Fruit fly (Drosophila melanogaster) whole organism, embryonic: ENCODE measurements around the gene CG42538.

ENCODE experiments used
- CG11398 ChIP-seq: fragments of 200-800 bp; sonication (Bioruptor generic); optimal IDR thresholded peaks from 2 replicates; lab custom pipeline; 2016; ENCODE audit warnings: missing biosample characterization, missing genetic modification characterization
- CG12104 ChIP-seq: fragments of 200-800 bp; sonication (Bioruptor generic); optimal IDR thresholded peaks from 3 replicates; lab custom pipeline; 2016; ENCODE audit warnings: missing biosample characterization, missing genetic modification characterization
- CG12744 ChIP-seq: fragments of 200-800 bp; sonication (Bioruptor generic); optimal IDR thresholded peaks from 2 replicates; lab custom pipeline; 2016; ENCODE audit warnings: missing biosample characterization, missing genetic modification characterization
- CG12769 ChIP-seq: fragments of 200-800 bp; sonication (Bioruptor generic); optimal IDR thresholded peaks from 2 replicates; lab custom pipeline; 2019; ENCODE audit warnings: missing biosample characterization, mild to moderate bottlenecking, missing genetic modification characterization, moderate library complexity
- CG13287 ChIP-seq: fragments of 200-800 bp; sonication (Bioruptor generic); IDR thresholded peaks from 2 replicates; pipeline ENCODE4 v1.3.6; 2022; ENCODE audit warnings: missing biosample characterization, missing genetic modification characterization; ENCODE audit not compliant: partially characterized antibody
- CG14014 ChIP-seq: fragments of 200-800 bp; sonication (Bioruptor generic); IDR thresholded peaks from 2 replicates; pipeline ENCODE4 v1.3.6; 2022; ENCODE audit warnings: missing biosample characterization, missing genetic modification characterization
- CG14050 ChIP-seq: fragments of 200-800 bp; sonication (Bioruptor generic); IDR thresholded peaks from 3 replicates; pipeline ENCODE4 v1.3.6; 2022; ENCODE audit warnings: missing biosample characterization, missing genetic modification characterization
- CG14710 ChIP-seq: fragments of 200-800 bp; sonication (Bioruptor generic); optimal IDR thresholded peaks from 3 replicates; lab custom pipeline; 2019; ENCODE audit warnings: missing biosample characterization, mild to moderate bottlenecking, missing genetic modification characterization, moderate library complexity
- CG15011 ChIP-seq: fragments of 200-800 bp; sonication (Bioruptor generic); optimal IDR thresholded peaks from 3 replicates; lab custom pipeline; 2018; ENCODE audit warnings: missing biosample characterization, mild to moderate bottlenecking, missing genetic modification characterization
- CG15269 ChIP-seq: fragments of 200-800 bp; sonication (Bioruptor generic); optimal IDR thresholded peaks from 2 replicates; lab custom pipeline; 2018; ENCODE audit warnings: missing biosample characterization, mild to moderate bottlenecking, missing genetic modification characterization, moderate library complexity
- CG2120 ChIP-seq: fragments of 200-800 bp; sonication (Bioruptor generic); optimal IDR thresholded peaks from 3 replicates; lab custom pipeline; 2016; ENCODE audit warnings: missing biosample characterization, missing genetic modification characterization
- CG2712 ChIP-seq: fragments of 200-800 bp; optimal IDR thresholded peaks from 3 replicates; lab custom pipeline; 2019; ENCODE audit warnings: missing biosample characterization, mild to moderate bottlenecking, missing genetic modification characterization, moderate library complexity
- CG2875 ChIP-seq: fragments of 200-800 bp; sonication (Bioruptor generic); optimal IDR thresholded peaks from 2 replicates; lab custom pipeline; 2017; ENCODE audit warnings: missing biosample characterization, mild to moderate bottlenecking, missing genetic modification characterization, missing genetic modification reagents
- CG30403 ChIP-seq: fragments of 200-800 bp; sonication (Bioruptor generic); optimal IDR thresholded peaks from 3 replicates; lab custom pipeline; 2016; ENCODE audit warnings: missing biosample characterization, missing genetic modification characterization
- CG3838 ChIP-seq: fragments of 200-800 bp; sonication (Bioruptor generic); optimal IDR thresholded peaks from 3 replicates; lab custom pipeline; 2016; ENCODE audit warnings: missing biosample characterization, missing genetic modification characterization
- CG4617 ChIP-seq: fragments of 200-800 bp; sonication (Bioruptor generic); optimal IDR thresholded peaks from 3 replicates; lab custom pipeline; 2016; ENCODE audit warnings: missing biosample characterization, missing genetic modification characterization, borderline replicate concordance
- CG6175 ChIP-seq: fragments of 200-800 bp; sonication (Bioruptor generic); IDR thresholded peaks from 3 replicates; pipeline ENCODE4 v1.3.6; 2022; ENCODE audit warnings: missing biosample characterization, missing genetic modification characterization
- CG6683 ChIP-seq: fragments of 200-800 bp; sonication (Bioruptor generic); optimal IDR thresholded peaks from 2 replicates; lab custom pipeline; 2017; ENCODE audit warnings: missing biosample characterization, mild to moderate bottlenecking, missing genetic modification characterization, missing genetic modification reagents
- CG7271 ChIP-seq: fragments of 200-800 bp; sonication (Bioruptor generic); optimal IDR thresholded peaks from 2 replicates; lab custom pipeline; 2018; ENCODE audit warnings: missing biosample characterization, mild to moderate bottlenecking, missing genetic modification characterization, moderate library complexity
- CG9215 ChIP-seq: fragments of 200-800 bp; sonication (Bioruptor generic); IDR thresholded peaks from 2 replicates; pipeline ENCODE4 v1.3.6; 2022; ENCODE audit warnings: missing biosample characterization, missing genetic modification characterization
- CTCF ChIP-seq: fragments of 200-800 bp; sonication (Bioruptor generic); optimal IDR thresholded peaks from 2 replicates; lab custom pipeline; 2017; ENCODE audit warnings: missing biosample characterization, mild to moderate bottlenecking, missing genetic modification characterization, moderate library complexity
- CoRest ChIP-seq: fragments of 200-800 bp; sonication (Bioruptor generic); optimal IDR thresholded peaks from 3 replicates; lab custom pipeline; 2018; ENCODE audit warnings: missing biosample characterization, mild to moderate bottlenecking, missing genetic modification characterization, moderate library complexity
- Deaf1 ChIP-seq: fragments of 200-800 bp; optimal IDR thresholded peaks from 3 replicates; lab custom pipeline; 2019; ENCODE audit warnings: missing biosample characterization, mild to moderate bottlenecking, missing genetic modification characterization, moderate library complexity
- Dfd ChIP-seq, 2 experiments: fragments of >200 bp; optimal IDR thresholded peaks; 2 replicates each; lab custom pipeline; 2017; ENCODE audit warnings: missing biosample characterization in 2 of 2, missing genetic modification characterization in 2 of 2
- Dp ChIP-seq: fragments of 200-800 bp; sonication (Bioruptor generic); optimal IDR thresholded peaks from 2 replicates; lab custom pipeline; 2018; ENCODE audit warnings: missing biosample characterization, mild to moderate bottlenecking, missing genetic modification characterization, moderate library complexity
- Ets65A ChIP-seq: fragments of 200-800 bp; sonication (Bioruptor generic); peaks from one replicate; lab custom pipeline; 2016; ENCODE audit warnings: missing biosample characterization, missing genetic modification characterization
- Gsc ChIP-seq: fragments of 200-800 bp; sonication (Bioruptor generic); IDR thresholded peaks from 2 replicates; pipeline ENCODE4 v1.3.6; 2022; ENCODE audit warnings: missing biosample characterization, missing genetic modification characterization
- HHEX ChIP-seq: fragments of 200-800 bp; sonication (Bioruptor generic); optimal IDR thresholded peaks from 3 replicates; lab custom pipeline; 2017; ENCODE audit warnings: missing biosample characterization, mild to moderate bottlenecking, missing genetic modification characterization, missing genetic modification reagents
- Lpt ChIP-seq: fragments of >200 bp; optimal IDR thresholded peaks from 2 replicates; lab custom pipeline; 2018; ENCODE audit warnings: missing biosample characterization, missing genetic modification characterization
- Myb ChIP-seq: fragments of 200-800 bp; sonication (Bioruptor generic); optimal IDR thresholded peaks from 2 replicates; lab custom pipeline; 2016; ENCODE audit warnings: missing biosample characterization, missing genetic modification characterization
- Opbp ChIP-seq: fragments of 200-800 bp; sonication (Bioruptor generic); IDR thresholded peaks from 3 replicates; pipeline ENCODE4 v1.3.6; 2022; ENCODE audit warnings: missing biosample characterization, missing genetic modification characterization; ENCODE audit not compliant: partially characterized antibody
- Ssrp ChIP-seq: fragments of 200-800 bp; sonication (Bioruptor generic); optimal IDR thresholded peaks from 2 replicates; lab custom pipeline; 2018; ENCODE audit warnings: missing biosample characterization, mild to moderate bottlenecking, missing genetic modification characterization, moderate library complexity
- YL-1 ChIP-seq: fragments of 200-800 bp; sonication (Bioruptor generic); optimal IDR thresholded peaks from 3 replicates; lab custom pipeline; 2017; ENCODE audit warnings: missing biosample characterization, mild to moderate bottlenecking, missing genetic modification characterization
- ash1 ChIP-seq: fragments of 200-800 bp; sonication (Bioruptor generic); optimal IDR thresholded peaks from 2 replicates; lab custom pipeline; 2018; ENCODE audit warnings: missing biosample characterization, mild to moderate bottlenecking, missing genetic modification characterization
- crol ChIP-seq: fragments of 200-800 bp; sonication (Bioruptor generic); IDR thresholded peaks from 2 replicates; pipeline ENCODE4 v1.3.6; 2022; ENCODE audit warnings: missing biosample characterization, missing genetic modification characterization
- dati ChIP-seq: fragments of 200-800 bp; sonication (Bioruptor generic); IDR thresholded peaks from 2 replicates; pipeline ENCODE4 v1.3.6; 2022; ENCODE audit warnings: missing biosample characterization, missing genetic modification characterization
- dimm ChIP-seq: fragments of 200-800 bp; sonication (Bioruptor generic); IDR thresholded peaks from 2 replicates; pipeline ENCODE4 v1.3.6; 2022; ENCODE audit warnings: missing biosample characterization, missing genetic modification characterization
- dmrt11E ChIP-seq: fragments of 200-800 bp; sonication (Bioruptor generic); optimal IDR thresholded peaks from 3 replicates; lab custom pipeline; 2018; ENCODE audit warnings: missing biosample characterization, mild to moderate bottlenecking, missing genetic modification characterization, moderate library complexity
- eve ChIP-seq, 2 experiments: fragments of >200 bp; optimal IDR thresholded peaks; 2 replicates each; lab custom pipeline; 2017; ENCODE audit warnings: missing biosample characterization in 2 of 2, missing genetic modification characterization in 2 of 2
- fd96Cb ChIP-seq: fragments of 200-800 bp; sonication (Bioruptor generic); optimal IDR thresholded peaks from 2 replicates; lab custom pipeline; 2018; ENCODE audit warnings: missing biosample characterization, mild to moderate bottlenecking, missing genetic modification characterization, moderate library complexity
- jing ChIP-seq: fragments of 200-800 bp; sonication (Bioruptor generic); optimal IDR thresholded peaks from 2 replicates; lab custom pipeline; 2018; ENCODE audit warnings: missing biosample characterization, mild to moderate bottlenecking, missing genetic modification characterization
- lola ChIP-seq, 3 experiments: fragments of >200 bp in 2 of 3; fragments of 200-800 bp in 1 of 3; sonication (Bioruptor generic) in 1 of 3; optimal IDR thresholded peaks; 2 replicates each; lab custom pipeline; 2017 to 2019; ENCODE audit warnings: missing biosample characterization in 3 of 3, missing genetic modification characterization in 3 of 3, mild to moderate bottlenecking in 1 of 3, moderate library complexity in 1 of 3
- nmo ChIP-seq: fragments of 200-800 bp; sonication (Bioruptor generic); optimal IDR thresholded peaks from 2 replicates; lab custom pipeline; 2018; ENCODE audit warnings: missing biosample characterization, mild to moderate bottlenecking, missing genetic modification characterization, moderate library complexity
- org-1 ChIP-seq: fragments of 200-800 bp; sonication (Bioruptor generic); optimal IDR thresholded peaks from 2 replicates; lab custom pipeline; 2017; ENCODE audit warnings: missing biosample characterization, missing genetic modification characterization
- pho ChIP-seq: fragments of 200-800 bp; sonication (Bioruptor generic); optimal IDR thresholded peaks from 2 replicates; lab custom pipeline; 2016; ENCODE audit warnings: missing biosample characterization, missing genetic modification characterization
- phol ChIP-seq: fragments of 200-800 bp; sonication (Bioruptor generic); optimal IDR thresholded peaks from 3 replicates; lab custom pipeline; 2018; ENCODE audit warnings: missing biosample characterization, mild to moderate bottlenecking, missing genetic modification characterization, moderate library complexity
- sob ChIP-seq: fragments of 200-800 bp; sonication (Bioruptor generic); IDR thresholded peaks from 2 replicates; pipeline ENCODE4 v1.3.6; 2022; ENCODE audit warnings: missing biosample characterization, missing genetic modification characterization
- tin ChIP-seq: fragments of 200-800 bp; sonication (Bioruptor generic); optimal IDR thresholded peaks from 3 replicates; lab custom pipeline; 2016; ENCODE audit warnings: missing biosample characterization, missing genetic modification characterization
- tio ChIP-seq: fragments of 200-800 bp; sonication (Bioruptor generic); optimal IDR thresholded peaks from 2 replicates; lab custom pipeline; 2017; ENCODE audit warnings: missing biosample characterization, missing genetic modification characterization, inconsistent platforms

CG42538 gene

DNA sequence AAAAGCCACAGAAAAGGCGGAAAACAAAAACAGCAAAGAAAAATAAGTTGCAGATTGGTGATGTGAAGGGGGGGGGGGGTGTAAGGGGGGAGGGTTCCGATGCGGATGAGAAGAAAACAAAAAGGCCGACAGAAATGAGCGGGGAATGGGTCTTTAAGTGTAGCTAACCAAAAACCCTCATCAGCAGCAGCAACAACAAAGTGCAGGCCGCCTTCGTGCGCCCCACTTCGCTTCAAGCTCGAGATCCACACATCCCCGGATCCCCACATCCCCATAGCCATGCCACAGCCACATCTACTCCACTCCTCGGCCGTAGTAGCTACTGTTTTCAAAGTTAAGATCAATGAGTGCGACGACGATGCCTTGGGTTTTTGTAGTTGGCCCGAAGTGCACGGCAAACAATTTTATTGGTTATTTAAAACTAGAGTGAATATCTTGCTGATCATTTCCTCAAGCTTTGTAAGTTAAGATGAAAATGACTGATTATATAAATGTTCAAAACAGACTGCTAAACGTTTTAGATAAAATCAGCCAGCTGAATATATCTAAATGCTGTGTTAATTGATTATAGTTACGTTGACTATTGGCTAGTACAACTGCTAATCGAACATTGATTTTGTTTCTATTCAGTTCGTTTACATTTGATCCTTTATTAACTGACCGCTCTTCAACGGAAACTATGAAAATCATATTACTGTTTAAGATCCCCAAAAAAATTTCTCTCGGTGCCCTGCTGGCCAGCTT is 9.9 kb upstream of the CG42538 start (continued):
- TF ChIP-seq CG2120 (GFP tag; lab: Kevin White, UChicago), result no peak
- TF ChIP-seq CG2875, result peak; percentile 10
- no peak for TF ChIP-seq pho
- TF ChIP-seq Ets65A (GFP tag; lab: Kevin White, UChicago), result peak; percentile 87
- TF ChIP-seq CG2712 (tag; lab: Kevin White, UChicago), result peak; percentile 42
- TF ChIP-seq CG9215 (GFP tag; lab: Robert Waterston, UW), result no peak
- no peak for TF ChIP-seq dimm (GFP tag; lab: Robert Waterston, UW)
- peak; percentile 35 for TF ChIP-seq nmo (GFP tag; lab: Kevin White, UChicago)
- peak in 1 of 3 experiments; percentile 39 for TF ChIP-seq lola (GFP tag; optimal IDR thresholded peaks at IDR 0.05; lab: Kevin White, UChicago)
- no peak for TF ChIP-seq CG14014 (GFP tag; lab: Robert Waterston, UW)
- no peak for TF ChIP-seq YL-1 (GFP tag; lab: Kevin White, UChicago)
- no peak for TF ChIP-seq dati
- no peak for TF ChIP-seq Lpt (GFP tag; lab: Kevin White, UChicago)
- peak; percentile 23 for TF ChIP-seq CG14710
- peak; percentile 13 for TF ChIP-seq tio (GFP tag; lab: Kevin White, UChicago)
- peak; percentile 17 for TF ChIP-seq CG30403 (GFP tag; lab: Kevin White, UChicago)
- TF ChIP-seq Gsc (GFP tag; lab: Robert Waterston, UW), result no peak
- no peak for TF ChIP-seq sob (GFP tag; lab: Robert Waterston, UW)
- no peak for TF ChIP-seq CG13287 (GFP tag; lab: Robert Waterston, UW)
- no peak for TF ChIP-seq HHEX (GFP tag; lab: Kevin White, UChicago)
- TF ChIP-seq Myb (GFP tag; lab: Kevin White, UChicago), result peak; percentile 13
- TF ChIP-seq org-1 (GFP tag; lab: Kevin White, UChicago), result peak; percentile 5
- TF ChIP-seq CoRest (tag; lab: Kevin White, UChicago), result no peak
- TF ChIP-seq phol (tag; lab: Kevin White, UChicago), result peak; percentile 48
- peak in 1 of 2 experiments; percentile 12 for TF ChIP-seq eve (GFP tag; optimal IDR thresholded peaks at IDR 0.05; lab: Kevin White, UChicago)
- no peak for TF ChIP-seq CG15011 (GFP tag; lab: Kevin White, UChicago)
- TF ChIP-seq jing (GFP tag; lab: Kevin White, UChicago), result no peak
- peak; percentile 13 for TF ChIP-seq Ssrp (tag; lab: Kevin White, UChicago)
- TF ChIP-seq fd96Cb (tag; lab: Kevin White, UChicago), result peak; percentile 3
- peak; percentile 77 for TF ChIP-seq crol
- TF ChIP-seq CG14050 (GFP tag; lab: Robert Waterston, UW), result no peak
- peak; percentile 12 for TF ChIP-seq tin (GFP tag; lab: Kevin White, UChicago)
- TF ChIP-seq dmrt11E (tag; lab: Kevin White, UChicago), result peak; percentile 29

DNA sequence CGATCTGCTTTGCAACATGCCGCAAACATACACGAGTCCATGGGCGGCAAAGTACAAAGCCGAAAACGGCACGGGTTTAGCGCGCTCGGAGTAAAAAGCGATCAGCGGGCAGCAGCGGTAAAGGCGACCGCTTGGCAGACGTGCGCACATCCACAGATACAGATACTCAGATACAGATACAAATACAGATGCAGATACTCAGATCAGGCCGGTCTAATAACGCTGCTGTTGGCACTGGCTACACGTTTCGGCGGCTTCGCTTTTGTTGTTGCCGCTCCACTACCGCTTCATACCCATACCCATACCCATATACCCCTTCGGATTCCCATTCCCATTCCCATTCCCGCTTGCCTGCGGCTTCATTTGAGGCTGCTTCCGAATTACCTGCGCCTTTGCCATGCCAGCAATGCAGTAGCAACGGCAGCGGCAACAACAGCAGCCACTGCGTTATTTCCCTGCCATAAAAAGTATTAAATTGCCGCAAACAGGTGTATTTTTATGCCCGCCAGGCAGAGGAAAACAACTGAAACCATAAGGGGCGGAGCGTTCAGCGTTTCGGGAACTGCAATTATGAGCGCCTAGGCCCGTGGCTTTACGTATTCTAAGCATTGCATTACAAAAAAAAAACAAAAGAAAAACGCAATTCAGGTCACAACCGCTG is 9.2 kb upstream of the CG42538 start:
- TF ChIP-seq CG3838 (GFP tag; lab: Kevin White, UChicago), result no peak
- no peak for TF ChIP-seq Deaf1 (tag; lab: Kevin White, UChicago)
- TF ChIP-seq Dp, result no peak
- TF ChIP-seq CG11398 (GFP tag; lab: Kevin White, UChicago), result no peak
- TF ChIP-seq CG4617 (GFP tag; lab: Kevin White, UChicago), result no peak
- TF ChIP-seq CG12769, result peak; percentile 28
- TF ChIP-seq CG6175, result 0 out of 3 replicates have a peak, but pooled peaks have one; percentile 45
- peak; percentile 24 for TF ChIP-seq CG7271 (tag; lab: Kevin White, UChicago)
- no peak for TF ChIP-seq CG12104
- TF ChIP-seq CG9215 (GFP tag; lab: Robert Waterston, UW), result no peak
- TF ChIP-seq CG6683, result no peak
- no peak for TF ChIP-seq Opbp (GFP tag; lab: Robert Waterston, UW)
- TF ChIP-seq CTCF (GFP tag; lab: Kevin White, UChicago), result no peak
- TF ChIP-seq ash1 (GFP tag; lab: Kevin White, UChicago), result no peak
- TF ChIP-seq CG15269, result peak; percentile 46
- TF ChIP-seq Dfd (GFP tag; optimal IDR thresholded peaks at IDR 0.05; lab: Kevin White, UChicago), result no peak
- no peak for TF ChIP-seq CG12744 (GFP tag; lab: Kevin White, UChicago)
